Worm (Caenorhabditis elegans): Measurements from ENCODE around the gene C17B7.14.

C17B7.14 gene

ce11 chrV:3289267-3289666 lies 31.1 kb downstream of the C17B7.14 start, which contains the start of gene F35F10.6:
Gene F35F10.6, minus strand, starts transcription at chrV:3289367.
- TF ChIP-seq tab-1 (GFP tag; IDR thresholded peaks at IDR 0.05) (no peak), med-1 (GFP tag; optimal IDR thresholded peaks at IDR 0.05; ENCODE audit: insufficient read depth) (no peak), ztf-29 (GFP tag; IDR thresholded peaks at IDR 0.05) (no peak), T22C8.4 (GFP tag; IDR thresholded peaks at IDR 0.05) (no peak), cog-1 (tag; optimal IDR thresholded peaks at IDR 0.05) (no peak), flt-1 (GFP tag; IDR thresholded peaks at IDR 0.05) (no peak), ref-1 (GFP tag; conservative IDR thresholded peaks at IDR 0.05) (no peak), klf-2 (GFP tag; conservative IDR thresholded peaks at IDR 0.05) (no peak), ztf-23 (GFP tag; IDR thresholded peaks at IDR 0.05) (no peak)

DNA sequence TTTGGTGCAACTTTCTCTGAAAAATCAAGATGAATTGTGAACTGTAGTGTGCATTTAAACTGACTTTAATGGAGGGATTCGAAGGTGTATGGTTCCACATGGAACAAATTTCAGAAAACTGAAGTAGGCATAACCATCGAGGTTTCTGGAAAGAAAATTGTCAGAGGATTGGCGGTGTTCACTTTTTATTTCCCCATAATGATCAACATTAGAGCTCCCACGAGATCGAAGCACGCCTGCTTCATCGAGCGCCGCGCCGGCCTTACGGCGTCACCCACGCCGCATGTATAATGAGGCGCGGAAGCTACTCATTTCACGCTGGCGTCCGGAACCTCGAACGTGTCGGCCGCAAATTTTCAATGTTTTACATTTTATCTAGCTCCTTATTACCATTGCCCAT lies 32.2 kb downstream of the C17B7.14 start:
- TF ChIP-seq cog-1 (tag; optimal IDR thresholded peaks at IDR 0.05) = no peak
- TF ChIP-seq ztf-29 (GFP tag; IDR thresholded peaks at IDR 0.05) = no peak
- TF ChIP-seq ref-1 (GFP tag; conservative IDR thresholded peaks at IDR 0.05) = no peak
- no peak for TF ChIP-seq med-1 (GFP tag; optimal IDR thresholded peaks at IDR 0.05; ENCODE audit: insufficient read depth)
- TF ChIP-seq tab-1 (GFP tag; IDR thresholded peaks at IDR 0.05) = no peak
- TF ChIP-seq flt-1 (GFP tag; IDR thresholded peaks at IDR 0.05) = no peak
- no peak for TF ChIP-seq klf-2 (GFP tag; conservative IDR thresholded peaks at IDR 0.05)
- no peak for TF ChIP-seq ztf-23 (GFP tag; IDR thresholded peaks at IDR 0.05)
- TF ChIP-seq T22C8.4 (GFP tag; IDR thresholded peaks at IDR 0.05) = no peak

DNA sequence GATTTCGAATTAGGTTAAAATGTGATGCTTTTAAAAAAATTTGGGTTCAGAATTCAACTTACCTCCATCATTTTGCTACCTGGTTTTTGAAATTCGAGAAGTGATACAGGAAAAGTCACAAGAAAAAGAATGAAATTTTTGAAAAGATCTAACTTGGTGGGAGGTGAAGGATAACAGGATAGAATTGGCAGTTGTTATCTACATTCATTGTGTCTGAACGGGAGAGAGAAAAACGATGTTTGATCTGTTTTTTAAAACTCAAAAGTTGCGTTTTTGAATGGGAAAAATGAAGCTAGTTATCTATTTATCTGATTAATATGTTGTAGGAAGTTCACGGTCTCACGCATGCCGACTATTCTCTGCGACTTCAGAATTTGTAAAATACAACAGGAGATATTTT lies 33.0 kb downstream of the C17B7.14 start, which contains the start of gene F35F10.7:
Gene F35F10.7, minus strand, starts transcription at position 101 of the 400 bp plus-strand sequence.
- TF ChIP-seq ztf-23 (GFP tag; IDR thresholded peaks at IDR 0.05) = no peak
- no peak for TF ChIP-seq ztf-29 (GFP tag; IDR thresholded peaks at IDR 0.05)
- TF ChIP-seq klf-2 (GFP tag; conservative IDR thresholded peaks at IDR 0.05) = no peak
- no peak for TF ChIP-seq ref-1 (GFP tag; conservative IDR thresholded peaks at IDR 0.05)
- TF ChIP-seq cog-1 (tag; optimal IDR thresholded peaks at IDR 0.05) = no peak
- no peak for TF ChIP-seq med-1 (GFP tag; optimal IDR thresholded peaks at IDR 0.05; ENCODE audit: insufficient read depth)

DNA sequence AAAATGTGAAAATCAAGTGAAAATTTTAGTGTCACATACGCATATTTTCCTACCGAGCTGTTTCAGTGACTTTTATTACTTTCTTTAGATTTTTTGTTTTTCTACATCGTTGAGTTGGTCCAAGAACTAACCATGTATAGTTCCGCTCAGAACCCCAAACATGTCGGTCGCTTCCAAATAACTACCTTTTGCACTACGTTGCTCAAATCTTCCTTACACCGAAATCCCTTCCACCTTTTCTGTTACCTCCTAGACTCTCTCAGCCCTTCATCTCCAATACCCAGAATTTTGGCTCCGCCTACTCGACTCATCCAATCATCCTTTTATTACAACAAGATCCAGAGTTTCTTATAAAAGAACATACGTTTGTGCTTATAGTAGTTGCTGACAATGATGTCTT lies 35.7 kb downstream of the C17B7.14 start, which contains the start of gene F35F10.5:
Gene F35F10.5, plus strand, starts transcription at position 301 of the 400 bp plus-strand sequence.
- 0 out of 2 replicates have a peak, but pooled peaks have one; percentile 25 for TF ChIP-seq ztf-23 (GFP tag; IDR thresholded peaks at IDR 0.05)
- TF ChIP-seq tab-1 (GFP tag; IDR thresholded peaks at IDR 0.05) = no peak

- no peak for TF ChIP-seq ref-1 (GFP tag; conservative IDR thresholded peaks at IDR 0.05)
- TF ChIP-seq T22C8.4 (GFP tag; IDR thresholded peaks at IDR 0.05) = no peak
- TF ChIP-seq cog-1 (tag; optimal IDR thresholded peaks at IDR 0.05) = no peak
- TF ChIP-seq tab-1 (GFP tag; IDR thresholded peaks at IDR 0.05) = no peak
- no peak for TF ChIP-seq ztf-29 (GFP tag; IDR thresholded peaks at IDR 0.05)
- no peak for TF ChIP-seq med-1 (GFP tag; optimal IDR thresholded peaks at IDR 0.05; ENCODE audit: insufficient read depth)
- TF ChIP-seq klf-2 (GFP tag; conservative IDR thresholded peaks at IDR 0.05) = no peak
- no peak for TF ChIP-seq ztf-23 (GFP tag; IDR thresholded peaks at IDR 0.05)
- TF ChIP-seq flt-1 (GFP tag; IDR thresholded peaks at IDR 0.05) = no peak
Observed at ce11 chrV:3282957-3283356, 37.4 kb downstream of the C17B7.14 start, which contains the start of gene str-64. Gene str-64, plus strand, starts transcription at chrV:3283257.

ce11 chrV:3281523-3281922 lies 38.8 kb downstream of the C17B7.14 start, which contains the start of gene T28A11.25:
Gene T28A11.25, plus strand, starts transcription at chrV:3281823.
- TF ChIP-seq cog-1 (tag; optimal IDR thresholded peaks at IDR 0.05) (no peak), ztf-29 (GFP tag; IDR thresholded peaks at IDR 0.05) (no peak), T22C8.4 (GFP tag; IDR thresholded peaks at IDR 0.05) (no peak), ref-1 (GFP tag; conservative IDR thresholded peaks at IDR 0.05) (no peak), tab-1 (GFP tag; IDR thresholded peaks at IDR 0.05) (no peak), med-1 (GFP tag; optimal IDR thresholded peaks at IDR 0.05; ENCODE audit: insufficient read depth) (no peak), klf-2 (GFP tag; conservative IDR thresholded peaks at IDR 0.05) (no peak), ztf-23 (GFP tag; IDR thresholded peaks at IDR 0.05) (no peak), flt-1 (GFP tag; IDR thresholded peaks at IDR 0.05) (no peak)

- TF ChIP-seq cog-1 (tag; optimal IDR thresholded peaks at IDR 0.05) = no peak
- TF ChIP-seq tab-1 (GFP tag; IDR thresholded peaks at IDR 0.05) = no peak
- TF ChIP-seq T22C8.4 (GFP tag; IDR thresholded peaks at IDR 0.05) = no peak
- no peak for TF ChIP-seq ref-1 (GFP tag; conservative IDR thresholded peaks at IDR 0.05)
- TF ChIP-seq ztf-23 (GFP tag; IDR thresholded peaks at IDR 0.05) = no peak
- no peak for TF ChIP-seq klf-2 (GFP tag; conservative IDR thresholded peaks at IDR 0.05)
- TF ChIP-seq ztf-29 (GFP tag; IDR thresholded peaks at IDR 0.05) = no peak
Observed at ce11 chrV:3280009-3280408, 40.3 kb downstream of the C17B7.14 start, which contains the start of gene T28A11.2. Gene T28A11.2, plus strand, starts transcription at chrV:3280379.

DNA sequence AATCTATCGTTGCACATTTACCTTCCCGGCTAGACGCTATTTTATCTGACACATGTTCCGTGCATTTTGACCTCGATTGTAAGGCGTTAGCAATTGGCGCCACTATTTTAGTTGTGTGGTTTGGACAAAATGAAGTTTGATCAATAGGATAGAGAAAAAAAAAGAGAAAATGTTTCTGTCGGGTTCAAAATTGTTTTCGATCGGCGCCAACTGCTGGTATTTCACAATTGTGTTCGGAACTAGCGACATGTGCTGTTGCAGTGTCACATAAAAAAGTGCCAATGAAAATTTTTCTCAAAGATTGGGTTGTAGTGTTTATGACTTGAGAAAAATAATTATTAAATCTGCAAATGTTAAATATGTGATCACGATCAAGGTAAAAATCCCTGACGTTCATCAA lies 41.2 kb downstream of the C17B7.14 start:
- TF ChIP-seq tab-1 (GFP tag; IDR thresholded peaks at IDR 0.05) (no peak), med-1 (GFP tag; optimal IDR thresholded peaks at IDR 0.05; ENCODE audit: insufficient read depth) (no peak)

ce11 chrV:3278101-3278639 lies 42.2 kb downstream of the C17B7.14 start, which contains the start of gene fbxa-64:
Gene fbxa-64, minus strand, starts transcription at chrV:3278151.
- TF ChIP-seq ztf-23 (GFP tag; IDR thresholded peaks at IDR 0.05) (no peak), flt-1 (GFP tag; IDR thresholded peaks at IDR 0.05) (no peak), cog-1 (tag; optimal IDR thresholded peaks at IDR 0.05) (no peak), med-1 (GFP tag; optimal IDR thresholded peaks at IDR 0.05; ENCODE audit: insufficient read depth) (no peak), T22C8.4 (GFP tag; IDR thresholded peaks at IDR 0.05) (no peak), ztf-29 (GFP tag; IDR thresholded peaks at IDR 0.05) (no peak), ref-1 (GFP tag; conservative IDR thresholded peaks at IDR 0.05) (no peak), klf-2 (GFP tag; conservative IDR thresholded peaks at IDR 0.05) (no peak), tab-1 (GFP tag; IDR thresholded peaks at IDR 0.05) (no peak)

- TF ChIP-seq ref-1 (GFP tag; conservative IDR thresholded peaks at IDR 0.05) (no peak), ztf-29 (GFP tag; IDR thresholded peaks at IDR 0.05) (no peak), tab-1 (GFP tag; IDR thresholded peaks at IDR 0.05) (no peak), klf-2 (GFP tag; conservative IDR thresholded peaks at IDR 0.05) (no peak), T22C8.4 (GFP tag; IDR thresholded peaks at IDR 0.05) (no peak), ztf-23 (GFP tag; IDR thresholded peaks at IDR 0.05) (no peak)
Observed at ce11 chrV:3276184-3276583, 44.1 kb downstream of the C17B7.14 start.

Data from whole organism, midembryonic.